Fruit fly (Drosophila melanogaster) whole organism: ENCODE data around the gene upd1.

Experiments
- Dll ChIP-seq: fragments of >200 bp; optimal IDR thresholded peaks from 2 replicates; lab custom pipeline; 2017
- pan ChIP-seq: fragments of >200 bp; optimal IDR thresholded peaks from 2 replicates; lab custom pipeline; 2017
- psq ChIP-seq: fragments of >200 bp; optimal IDR thresholded peaks from 2 replicates; lab custom pipeline; 2017

- TF ChIP-seq pan (lab: Kevin White, UChicago) = no peak
- TF ChIP-seq Dll = no peak
- no peak for TF ChIP-seq psq (lab: Kevin White, UChicago)
Measured at dm6 chrX:18275902-18276301, 33.2 kb downstream of the upd1 start.
